Fruit fly (Drosophila melanogaster) whole organism, embryonic: ENCODE measurements around the gene MAGE.
A peak's percentile ranks its signal among the peaks of the same experiment; 100 is the strongest.

Experiments used
- Atf-2 ChIP-seq: fragments of 200-800 bp; sonication (Bioruptor generic); optimal IDR thresholded peaks from 2 replicates; lab custom pipeline; 2016; ENCODE audit warnings: missing biosample characterization, missing genetic modification characterization
- Bdp1 ChIP-seq: fragments of 200-800 bp; sonication (Bioruptor generic); optimal IDR thresholded peaks from 3 replicates; lab custom pipeline; 2016; ENCODE audit warnings: missing biosample characterization, missing genetic modification characterization
- CG12219 ChIP-seq: fragments of 200-800 bp; sonication (Bioruptor generic); optimal IDR thresholded peaks from 3 replicates; lab custom pipeline; 2018; ENCODE audit warnings: missing biosample characterization, mild to moderate bottlenecking, missing genetic modification characterization
- CG12769 ChIP-seq: fragments of 200-800 bp; sonication (Bioruptor generic); optimal IDR thresholded peaks from 2 replicates; lab custom pipeline; 2019; ENCODE audit warnings: missing biosample characterization, mild to moderate bottlenecking, missing genetic modification characterization, moderate library complexity
- CG13424 ChIP-seq: fragments of 200-800 bp; sonication (Bioruptor generic); optimal IDR thresholded peaks from 2 replicates; lab custom pipeline; 2019; ENCODE audit warnings: missing biosample characterization, mild to moderate bottlenecking, missing genetic modification characterization, moderate library complexity
- CG13894 ChIP-seq: fragments of 200-800 bp; sonication (Bioruptor generic); optimal IDR thresholded peaks from 3 replicates; lab custom pipeline; 2018; ENCODE audit warnings: missing biosample characterization, mild to moderate bottlenecking, missing genetic modification characterization, moderate library complexity
- CG14860 ChIP-seq: fragments of 200-800 bp; sonication (Bioruptor generic); IDR thresholded peaks from 3 replicates; pipeline ENCODE4 v1.3.6; 2022; ENCODE audit warnings: missing biosample characterization, missing genetic modification characterization; ENCODE audit not compliant: partially characterized antibody
- CG15269 ChIP-seq: fragments of 200-800 bp; sonication (Bioruptor generic); optimal IDR thresholded peaks from 2 replicates; lab custom pipeline; 2018; ENCODE audit warnings: missing biosample characterization, mild to moderate bottlenecking, missing genetic modification characterization, moderate library complexity
- CG15514 ChIP-seq: fragments of 200-800 bp; sonication (Bioruptor generic); optimal IDR thresholded peaks from 3 replicates; lab custom pipeline; 2017; ENCODE audit warnings: missing biosample characterization, missing genetic modification characterization, mild to moderate bottlenecking, moderate library complexity, missing genetic modification reagents
- CG17361 ChIP-seq: fragments of 200-800 bp; sonication (Bioruptor generic); IDR thresholded peaks from 3 replicates; pipeline ENCODE4 v1.3.6; 2022; ENCODE audit warnings: missing biosample characterization, missing genetic modification characterization
- CG17612 ChIP-seq: fragments of 200-800 bp; sonication (Bioruptor generic); IDR thresholded peaks from 2 replicates; pipeline ENCODE4 v1.3.6; 2022; ENCODE audit warnings: missing biosample characterization, missing genetic modification characterization
- CG34376 ChIP-seq: fragments of 200-800 bp; sonication (Bioruptor generic); optimal IDR thresholded peaks from 2 replicates; lab custom pipeline; 2018; ENCODE audit warnings: missing biosample characterization, mild to moderate bottlenecking, missing genetic modification characterization
- CG3726 ChIP-seq: fragments of 200-800 bp; sonication (Bioruptor generic); IDR thresholded peaks from 3 replicates; pipeline ENCODE4, ENCODE4 v1.3.6; 2022; ENCODE audit warnings: missing biosample characterization, missing genetic modification characterization
- CG4854 ChIP-seq: fragments of 200-800 bp; sonication (Bioruptor generic); optimal IDR thresholded peaks from 2 replicates; lab custom pipeline; 2016; ENCODE audit warnings: missing biosample characterization, missing genetic modification characterization, inconsistent platforms
- CG6254 ChIP-seq: fragments of 200-800 bp; sonication (Bioruptor generic); optimal IDR thresholded peaks from 3 replicates; lab custom pipeline; 2017; ENCODE audit warnings: mild to moderate bottlenecking, missing biosample characterization, missing genetic modification reagents, missing genetic modification characterization
- CG7372 ChIP-seq: fragments of 200-800 bp; sonication (Bioruptor generic); IDR thresholded peaks from 2 replicates; pipeline ENCODE4 v1.3.6; 2022; ENCODE audit warnings: missing biosample characterization, missing genetic modification characterization
- CG8281 ChIP-seq: fragments of 200-800 bp; sonication (Bioruptor generic); optimal IDR thresholded peaks from 2 replicates; lab custom pipeline; 2018; ENCODE audit warnings: missing biosample characterization, mild to moderate bottlenecking, missing genetic modification characterization, moderate library complexity
- CG8478 ChIP-seq: fragments of >200 bp; optimal IDR thresholded peaks from 2 replicates; lab custom pipeline; 2018
- D19B ChIP-seq: fragments of 200-800 bp; sonication (Bioruptor generic); optimal IDR thresholded peaks from 2 replicates; lab custom pipeline; 2017; ENCODE audit warnings: missing biosample characterization, mild to moderate bottlenecking, missing genetic modification characterization
- Deaf1 ChIP-seq: fragments of 200-800 bp; optimal IDR thresholded peaks from 3 replicates; lab custom pipeline; 2019; ENCODE audit warnings: missing biosample characterization, mild to moderate bottlenecking, missing genetic modification characterization, moderate library complexity
- Drgx ChIP-seq: fragments of 200-800 bp; sonication (Bioruptor generic); IDR thresholded peaks from 2 replicates; pipeline ENCODE4 v1.3.6; 2022; ENCODE audit warnings: missing biosample characterization, missing genetic modification characterization
- Eip74EF ChIP-seq, 2 experiments: fragments of 200-800 bp in 1 of 2; fragments of >200 bp in 1 of 2; sonication (Bioruptor generic) in 1 of 2; optimal IDR thresholded peaks; 2 replicates each; lab custom pipeline; 2017 to 2019; ENCODE audit warnings: missing biosample characterization in 2 of 2, missing genetic modification characterization in 2 of 2, mild to moderate bottlenecking in 1 of 2, moderate library complexity in 1 of 2
- HmgZ ChIP-seq: fragments of 200-800 bp; sonication (Bioruptor generic); optimal IDR thresholded peaks from 2 replicates; lab custom pipeline; 2018; ENCODE audit warnings: missing biosample characterization, mild to moderate bottlenecking, missing genetic modification characterization
- Mad ChIP-seq: fragments of 200-800 bp; sonication (Bioruptor generic); optimal IDR thresholded peaks from 2 replicates; lab custom pipeline; 2016; ENCODE audit warnings: missing biosample characterization, missing genetic modification characterization
- Med ChIP-seq: fragments of 200-800 bp; sonication (Bioruptor generic); peaks from one replicate; lab custom pipeline; 2016; ENCODE audit warnings: missing biosample characterization, missing genetic modification characterization, mild to moderate bottlenecking, inconsistent platforms, moderate library complexity
- Mrtf ChIP-seq: fragments of 200-800 bp; sonication (Bioruptor generic); IDR thresholded peaks from 3 replicates; pipeline ENCODE4 v1.3.6; 2022; ENCODE audit warnings: missing biosample characterization, missing genetic modification characterization
- Myb ChIP-seq: fragments of 200-800 bp; sonication (Bioruptor generic); optimal IDR thresholded peaks from 2 replicates; lab custom pipeline; 2016; ENCODE audit warnings: missing biosample characterization, missing genetic modification characterization
- Poxn ChIP-seq: fragments of 200-800 bp; sonication (Bioruptor generic); IDR thresholded peaks from 2 replicates; pipeline ENCODE4 v1.3.6; 2022; ENCODE audit warnings: missing biosample characterization, missing genetic modification characterization
- Sry-β ChIP-seq: fragments of 200-800 bp; sonication (Bioruptor generic); optimal IDR thresholded peaks from 2 replicates; lab custom pipeline; 2018; ENCODE audit warnings: missing biosample characterization, mild to moderate bottlenecking, missing genetic modification characterization, moderate library complexity
- amos ChIP-seq: fragments of 200-800 bp; sonication (Bioruptor generic); IDR thresholded peaks from 2 replicates; pipeline ENCODE4 v1.3.6; 2022; ENCODE audit warnings: missing biosample characterization, missing genetic modification characterization; ENCODE audit not compliant: partially characterized antibody
- ap ChIP-seq: fragments of 200-800 bp; sonication (Bioruptor generic); IDR thresholded peaks from 2 replicates; pipeline ENCODE4 v1.3.6; 2022; ENCODE audit warnings: missing biosample characterization, missing genetic modification characterization
- cwo ChIP-seq: fragments of 200-800 bp; sonication (Bioruptor generic); optimal IDR thresholded peaks from 3 replicates; lab custom pipeline; 2017; ENCODE audit warnings: missing biosample characterization, missing genetic modification characterization, mild to moderate bottlenecking, moderate library complexity, missing genetic modification reagents
- da ChIP-seq: fragments of 200-800 bp; sonication (Bioruptor generic); optimal IDR thresholded peaks from 2 replicates; lab custom pipeline; 2016; ENCODE audit warnings: missing biosample characterization, missing genetic modification characterization
- dpn ChIP-seq, 2 experiments: fragments of 200-800 bp; sonication (Bioruptor generic); optimal IDR thresholded peaks; 3 replicates each; lab custom pipeline; 2016; ENCODE audit warnings: missing biosample characterization in 2 of 2, missing genetic modification characterization in 2 of 2
- fd3F ChIP-seq: fragments of 200-800 bp; sonication (Bioruptor generic); optimal IDR thresholded peaks from 2 replicates; lab custom pipeline; 2018; ENCODE audit warnings: missing biosample characterization, mild to moderate bottlenecking, missing genetic modification characterization, moderate library complexity
- grn ChIP-seq: fragments of 200-800 bp; sonication (Bioruptor generic); optimal IDR thresholded peaks from 3 replicates; lab custom pipeline; 2017; ENCODE audit warnings: missing biosample characterization, missing genetic modification characterization
- gsb ChIP-seq: fragments of 200-800 bp; sonication (Bioruptor generic); IDR thresholded peaks from 2 replicates; pipeline ENCODE4 v1.3.6; 2022; ENCODE audit warnings: missing biosample characterization, missing genetic modification characterization
- lmd ChIP-seq: fragments of 200-800 bp; sonication (Bioruptor generic); IDR thresholded peaks from 2 replicates; pipeline ENCODE4 v1.3.6; 2022; ENCODE audit warnings: missing biosample characterization, missing genetic modification characterization
- mirr ChIP-seq: fragments of 200-800 bp; sonication (Bioruptor generic); optimal IDR thresholded peaks from 3 replicates; lab custom pipeline; 2018; ENCODE audit warnings: missing biosample characterization, mild to moderate bottlenecking, missing genetic modification characterization
- pho ChIP-seq: fragments of 200-800 bp; sonication (Bioruptor generic); optimal IDR thresholded peaks from 2 replicates; lab custom pipeline; 2016; ENCODE audit warnings: missing biosample characterization, missing genetic modification characterization
- salm ChIP-seq: fragments of 200-800 bp; sonication (Bioruptor generic); optimal IDR thresholded peaks from 2 replicates; lab custom pipeline; 2018; ENCODE audit warnings: missing biosample characterization, mild to moderate bottlenecking, missing genetic modification characterization
- scrt ChIP-seq: fragments of 200-800 bp; sonication (Bioruptor generic); optimal IDR thresholded peaks from 2 replicates; lab custom pipeline; 2018; ENCODE audit warnings: missing biosample characterization, mild to moderate bottlenecking, missing genetic modification characterization, moderate library complexity
- sens ChIP-seq: fragments of 200-800 bp; sonication (Bioruptor generic); peaks from one replicate; lab custom pipeline; 2016; ENCODE audit warnings: missing biosample characterization, missing genetic modification characterization
- slbo ChIP-seq: fragments of 200-800 bp; sonication (Bioruptor generic); IDR thresholded peaks from 2 replicates; pipeline ENCODE4 v1.3.6; 2022; ENCODE audit warnings: missing biosample characterization, missing genetic modification characterization
- sna ChIP-seq: fragments of 200-800 bp; sonication (Bioruptor generic); IDR thresholded peaks from 2 replicates; pipeline ENCODE4 v1.3.6; 2022; ENCODE audit warnings: missing biosample characterization, missing genetic modification characterization; ENCODE audit not compliant: partially characterized antibody
- sr ChIP-seq: fragments of 200-800 bp; sonication (Bioruptor generic); IDR thresholded peaks from 3 replicates; pipeline ENCODE4 v1.3.6; 2022; ENCODE audit warnings: missing biosample characterization, missing genetic modification characterization
- usp ChIP-seq: fragments of >200 bp; optimal IDR thresholded peaks from 2 replicates; lab custom pipeline; 2017; ENCODE audit warnings: missing biosample characterization, missing genetic modification characterization
- vnd ChIP-seq: fragments of 200-800 bp; sonication (Bioruptor generic); IDR thresholded peaks from 3 replicates; pipeline ENCODE4 v1.3.6; 2022; ENCODE audit warnings: missing biosample characterization, missing genetic modification characterization; ENCODE audit not compliant: partially characterized antibody
- wor ChIP-seq: fragments of 200-800 bp; sonication (Bioruptor generic); IDR thresholded peaks from 2 replicates; pipeline ENCODE4 v1.3.6; 2022; ENCODE audit warnings: missing biosample characterization, missing genetic modification characterization

Gene MAGE

dm6 chr3R:7129280-7130069, 25.5 kb downstream of the MAGE start, which contains the start of gene CG31248 (continued):
- no peak for TF ChIP-seq wor (GFP tag; lab: Robert Waterston, UW)
- no peak for TF ChIP-seq da
- TF ChIP-seq CG17612 (GFP tag; lab: Robert Waterston, UW), result no peak
- TF ChIP-seq lmd (GFP tag; lab: Robert Waterston, UW), result no peak
- peak; percentile 80 for TF ChIP-seq CG14860 (GFP tag; lab: Robert Waterston, UW)
- no peak for TF ChIP-seq dpn (GFP tag; optimal IDR thresholded peaks at IDR 0.05; lab: Kevin White, UChicago)
- no peak for TF ChIP-seq Deaf1 (tag; lab: Kevin White, UChicago)
- no peak for TF ChIP-seq CG8478 (lab: Kevin White, UChicago)
- TF ChIP-seq Myb, result no peak
- no peak for TF ChIP-seq sr (GFP tag; lab: Robert Waterston, UW)
- TF ChIP-seq CG34376, result peak; percentile 89
- peak; percentile 88 for TF ChIP-seq Med (GFP tag; lab: Kevin White, UChicago)
- peak; percentile 83 for TF ChIP-seq grn
- TF ChIP-seq Mrtf (GFP tag; lab: Robert Waterston, UW), result no peak
- peak; percentile 28 for TF ChIP-seq mirr (GFP tag; lab: Kevin White, UChicago)
- TF ChIP-seq cwo, result peak; percentile 95
- peak; percentile 78 for TF ChIP-seq amos (GFP tag; lab: Robert Waterston, UW)
- TF ChIP-seq ap (GFP tag; lab: Robert Waterston, UW), result no peak
- no peak for TF ChIP-seq Sry-β
- TF ChIP-seq Poxn (GFP tag; lab: Robert Waterston, UW), result no peak
- TF ChIP-seq Bdp1 (GFP tag; lab: Kevin White, UChicago), result peak; percentile 99
- TF ChIP-seq CG17361 (GFP tag; lab: Robert Waterston, UW), result 0 out of 3 replicates have a peak, but pooled peaks have one; percentile 9
- no peak for TF ChIP-seq fd3F (GFP tag; lab: Kevin White, UChicago)
- TF ChIP-seq CG4854, result no peak
- no peak for TF ChIP-seq sens
- no peak for TF ChIP-seq CG8281 (tag; lab: Kevin White, UChicago)
- no peak for TF ChIP-seq CG12219 (GFP tag; lab: Kevin White, UChicago)
- peak; percentile 3 for TF ChIP-seq pho (GFP tag; lab: Kevin White, UChicago)
- TF ChIP-seq salm (tag; lab: Kevin White, UChicago), result no peak
- peak; percentile 59; the same call in 1 of the 3 replicates for TF ChIP-seq vnd (GFP tag; lab: Robert Waterston, UW)
- TF ChIP-seq CG15514 (GFP tag; lab: Kevin White, UChicago), result no peak
- TF ChIP-seq CG7372 (GFP tag; lab: Robert Waterston, UW), result no peak
- peak in 1 of 2 experiments; percentile 53 for TF ChIP-seq Eip74EF (GFP tag; optimal IDR thresholded peaks at IDR 0.05; lab: Kevin White, UChicago)
- no peak; the same call in 1 of the 2 replicates for TF ChIP-seq gsb (GFP tag; lab: Robert Waterston, UW)
- TF ChIP-seq CG6254 (GFP tag; lab: Kevin White, UChicago), result no peak
- TF ChIP-seq CG3726, result no peak
- TF ChIP-seq CG13894 (tag; lab: Kevin White, UChicago), result peak; percentile 39
- TF ChIP-seq sna (GFP tag; lab: Robert Waterston, UW), result peak; percentile 33; the same call in 1 of the 2 replicates
- TF ChIP-seq D19B (GFP tag; lab: Kevin White, UChicago), result no peak
- TF ChIP-seq slbo (GFP tag; lab: Robert Waterston, UW), result no peak
- TF ChIP-seq Drgx, result no peak
- peak; percentile 22 for TF ChIP-seq CG12769
- TF ChIP-seq scrt (GFP tag; lab: Kevin White, UChicago), result no peak
- TF ChIP-seq usp (GFP tag; lab: Kevin White, UChicago), result no peak
- no peak for TF ChIP-seq CG13424 (tag; lab: Kevin White, UChicago)
- TF ChIP-seq CG15269, result no peak
- TF ChIP-seq Atf-2, result no peak
- no peak for TF ChIP-seq HmgZ (tag; lab: Kevin White, UChicago)
- no peak for TF ChIP-seq Mad (GFP tag; lab: Kevin White, UChicago)
